Worm (Caenorhabditis elegans) whole organism, young adult: ENCODE data around the gene B0244.17.

ENCODE experiments used
- C06A6.2 ChIP-seq: fragments of 200-800 bp; sonication (Bioruptor generic); conservative IDR thresholded peaks from 2 replicates; pipeline ENCODE4 v1.3.6; 2022; ENCODE audit warnings: missing genetic modification characterization, missing compliant biosample characterization
- D2030.7 ChIP-seq: fragments of 200-800 bp; sonication (Bioruptor generic); IDR thresholded peaks from 2 replicates; pipeline ENCODE4 v1.3.6; 2022; ENCODE audit warnings: missing genetic modification reagents, missing genetic modification characterization, missing compliant biosample characterization
- F22D6.2 ChIP-seq: sonication (generic microtip); optimal IDR thresholded peaks from 2 replicates; lab custom pipeline; 2016; ENCODE audit warnings: mild to moderate bottlenecking, missing genetic modification characterization, missing compliant biosample characterization
- F23B12.7 ChIP-seq: sonication (generic microtip); optimal IDR thresholded peaks from 2 replicates; lab custom pipeline; 2017; ENCODE audit warnings: missing genetic modification characterization, mild to moderate bottlenecking, missing compliant biosample characterization, antibody characterized with exemption, moderate library complexity; ENCODE audit not compliant: insufficient read depth
- F57A8.1 ChIP-seq: fragments of 200-800 bp; sonication (Bioruptor generic); optimal IDR thresholded peaks from 2 replicates; lab custom pipeline; 2018; ENCODE audit warnings: mild to moderate bottlenecking, missing genetic modification characterization, moderate library complexity, missing compliant biosample characterization
- F57C9.4 ChIP-seq: sonication (generic microtip); optimal IDR thresholded peaks from 2 replicates; lab custom pipeline; 2017; ENCODE audit warnings: mild to moderate bottlenecking, missing genetic modification characterization, missing compliant biosample characterization
- T07F8.4 ChIP-seq: sonication (generic microtip); optimal IDR thresholded peaks from 2 replicates; lab custom pipeline; 2016; ENCODE audit warnings: mild to moderate bottlenecking, missing genetic modification characterization, moderate library complexity, missing compliant biosample characterization
- Y53F4B.3 ChIP-seq: fragments of 200-800 bp; sonication (Bioruptor generic); IDR thresholded peaks from 2 replicates; pipeline ENCODE4 v1.3.6; 2022; ENCODE audit warnings: missing genetic modification reagents, missing genetic modification characterization, missing compliant biosample characterization
- Y67H2A.10 ChIP-seq: fragments of 200-800 bp; sonication (Bioruptor generic); conservative IDR thresholded peaks from 2 replicates; pipeline ENCODE4 v1.3.6; 2022; ENCODE audit warnings: missing genetic modification reagents, missing genetic modification characterization, missing compliant biosample characterization
- Y79H2A.3 ChIP-seq: fragments of 200-800 bp; sonication (Bioruptor generic); conservative IDR thresholded peaks from 2 replicates; pipeline ENCODE4 v1.3.6; 2022; ENCODE audit warnings: missing genetic modification reagents, missing genetic modification characterization, missing compliant biosample characterization
- Y95B8A.8 ChIP-seq: fragments of 200-800 bp; sonication (Bioruptor generic); IDR thresholded peaks from 2 replicates; pipeline ENCODE4 v1.3.6; 2022; ENCODE audit warnings: missing genetic modification reagents, missing genetic modification characterization, missing compliant biosample characterization
- ZK185.1 ChIP-seq: sonication (generic microtip); optimal IDR thresholded peaks from 2 replicates; lab custom pipeline; 2016; ENCODE audit warnings: mild to moderate bottlenecking, missing genetic modification characterization, missing compliant biosample characterization; ENCODE audit not compliant: poor library complexity, severe bottlenecking
- akir-1 ChIP-seq: fragments of 200-800 bp; sonication (Bioruptor generic); optimal IDR thresholded peaks from 2 replicates; lab custom pipeline; 2018; ENCODE audit warnings: mild to moderate bottlenecking, missing genetic modification characterization, moderate library complexity, missing compliant biosample characterization
- ama-1 ChIP-seq, 3 experiments: fragments of 150-350 bp in 1 of 3; sonication (generic microtip) in 2 of 3; optimal IDR thresholded peaks; 2 replicates each; lab custom pipeline; 2014 to 2018; ENCODE audit warnings: missing biosample characterization in 2 of 3, missing genetic modification characterization in 2 of 3, missing genetic modification reagents in 2 of 3
- aptf-2 ChIP-seq: fragments of 200-800 bp; sonication (Bioruptor generic); conservative IDR thresholded peaks from 2 replicates; pipeline ENCODE4 v1.3.6; 2022; ENCODE audit warnings: missing genetic modification reagents, missing genetic modification characterization, missing compliant biosample characterization
- aptf-3 ChIP-seq: fragments of 200-800 bp; sonication (Bioruptor generic); IDR thresholded peaks from 2 replicates; pipeline ENCODE4 v1.3.6; 2022; ENCODE audit warnings: missing genetic modification characterization, missing compliant biosample characterization
- atf-7 ChIP-seq: sonication (generic microtip); optimal IDR thresholded peaks from 2 replicates; lab custom pipeline; 2017; ENCODE audit warnings: mild to moderate bottlenecking, missing genetic modification characterization, missing compliant biosample characterization
- bed-1 ChIP-seq: fragments of 200-800 bp; sonication (Bioruptor generic); IDR thresholded peaks from 2 replicates; pipeline ENCODE4 v1.3.6; 2022; ENCODE audit warnings: missing genetic modification reagents, missing genetic modification characterization, missing compliant biosample characterization
- ceh-100 ChIP-seq: fragments of 200-800 bp; sonication (Bioruptor generic); IDR thresholded peaks from 2 replicates; pipeline ENCODE4 v1.3.6; 2022; ENCODE audit warnings: missing genetic modification reagents, missing genetic modification characterization, missing compliant biosample characterization
- ceh-27 ChIP-seq: fragments of 200-800 bp; sonication (Bioruptor generic); optimal IDR thresholded peaks from 2 replicates; lab custom pipeline; 2018; ENCODE audit warnings: mild to moderate bottlenecking, missing genetic modification characterization, moderate library complexity, missing compliant biosample characterization
- ceh-40 ChIP-seq: fragments of 200-800 bp; sonication (Bioruptor generic); IDR thresholded peaks from 2 replicates; pipeline ENCODE4 v1.3.6; 2022; ENCODE audit warnings: missing genetic modification characterization, missing compliant biosample characterization
- ceh-58 ChIP-seq: fragments of 200-800 bp; sonication (Bioruptor generic); IDR thresholded peaks from 2 replicates; pipeline ENCODE4 v1.3.6; 2022; ENCODE audit warnings: missing genetic modification characterization, missing compliant biosample characterization
- dox-1 ChIP-seq: fragments of 200-800 bp; sonication (Bioruptor generic); IDR thresholded peaks from 2 replicates; pipeline ENCODE4 v1.3.6; 2022; ENCODE audit warnings: missing genetic modification reagents, missing genetic modification characterization, missing compliant biosample characterization
- dpl-1 ChIP-seq: fragments of 150-350 bp; optimal IDR thresholded peaks from 2 replicates; lab custom pipeline; 2014; ENCODE audit warnings: missing biosample characterization, missing genetic modification reagents, missing genetic modification characterization
- efl-1 ChIP-seq: fragments of 150-350 bp; optimal IDR thresholded peaks from 2 replicates; lab custom pipeline; 2014; ENCODE audit warnings: missing biosample characterization, missing genetic modification reagents, missing genetic modification characterization
- egrh-3 ChIP-seq: fragments of 200-800 bp; sonication (Bioruptor generic); IDR thresholded peaks from 2 replicates; pipeline ENCODE4 v1.3.6; 2022; ENCODE audit warnings: missing genetic modification reagents, missing genetic modification characterization, missing compliant biosample characterization
- ekl-4 ChIP-seq: fragments of 200-800 bp; sonication (Bioruptor generic); IDR thresholded peaks from 2 replicates; pipeline ENCODE4 v1.3.6; 2022; ENCODE audit warnings: missing genetic modification reagents, missing genetic modification characterization, missing compliant biosample characterization
- ets-4 ChIP-seq: fragments of 200-800 bp; sonication (Bioruptor generic); optimal IDR thresholded peaks from 2 replicates; lab custom pipeline; 2018; ENCODE audit warnings: mild to moderate bottlenecking, missing genetic modification characterization, missing compliant biosample characterization
- lin-35 ChIP-seq, 3 experiments: fragments of 150-350 bp in 2 of 3; sonication (generic microtip) in 1 of 3; optimal IDR thresholded peaks; 2 replicates each; lab custom pipeline; 2014 to 2018; ENCODE audit warnings: missing biosample characterization in 3 of 3, missing genetic modification characterization in 3 of 3, missing genetic modification reagents in 3 of 3
- lin-40 ChIP-seq: sonication (generic microtip); optimal IDR thresholded peaks from 2 replicates; lab custom pipeline; 2016; ENCODE audit warnings: missing genetic modification characterization, mild to moderate bottlenecking, missing compliant biosample characterization, missing genotype, missing genetic modification reagents
- lin-54 ChIP-seq: fragments of 200-800 bp; sonication (Bioruptor generic); optimal IDR thresholded peaks from 2 replicates; lab custom pipeline; 2018; ENCODE audit warnings: mild to moderate bottlenecking, missing genetic modification characterization, missing compliant biosample characterization
- lir-1 ChIP-seq: fragments of 200-800 bp; sonication (Bioruptor generic); conservative IDR thresholded peaks from 2 replicates; pipeline ENCODE4 v1.3.6; 2022; ENCODE audit warnings: missing genetic modification reagents, missing genetic modification characterization, missing compliant biosample characterization
- lsy-27 ChIP-seq: sonication (generic microtip); optimal IDR thresholded peaks from 2 replicates; lab custom pipeline; 2017; ENCODE audit warnings: missing genetic modification characterization, mild to moderate bottlenecking, missing compliant biosample characterization, antibody characterized with exemption, missing genotype, borderline replicate concordance; ENCODE audit not compliant: insufficient read depth
- madf-10 ChIP-seq: sonication (generic microtip); optimal IDR thresholded peaks from 2 replicates; lab custom pipeline; 2016; ENCODE audit warnings: mild to moderate bottlenecking, missing genetic modification characterization, missing compliant biosample characterization
- madf-3 ChIP-seq: fragments of 200-800 bp; sonication (Bioruptor generic); IDR thresholded peaks from 2 replicates; pipeline ENCODE4 v1.3.6; 2022; ENCODE audit warnings: missing genetic modification reagents, missing genetic modification characterization, missing compliant biosample characterization
- madf-6 ChIP-seq: fragments of 200-800 bp; sonication (Bioruptor generic); IDR thresholded peaks from 2 replicates; pipeline ENCODE4 v1.3.6; 2022; ENCODE audit warnings: missing genetic modification reagents, missing genetic modification characterization, missing compliant biosample characterization
- mcd-1 ChIP-seq: fragments of 200-800 bp; sonication (Bioruptor generic); IDR thresholded peaks from 2 replicates; pipeline ENCODE4 v1.3.6; 2022; ENCODE audit warnings: missing genetic modification reagents, missing genetic modification characterization, missing compliant biosample characterization
- mxl-1 ChIP-seq: sonication (generic microtip); optimal IDR thresholded peaks from 2 replicates; lab custom pipeline; 2016; ENCODE audit warnings: missing genetic modification characterization, missing compliant biosample characterization
- nfyb-1 ChIP-seq: fragments of 200-800 bp; sonication (Bioruptor generic); IDR thresholded peaks from 2 replicates; pipeline ENCODE4 v1.3.6; 2022; ENCODE audit warnings: missing genetic modification reagents, missing genetic modification characterization, missing compliant biosample characterization
- rcor-1 ChIP-seq: fragments of 200-800 bp; sonication (Bioruptor generic); IDR thresholded peaks from 2 replicates; pipeline ENCODE4 v1.3.6; 2022; ENCODE audit warnings: missing genetic modification reagents, missing genetic modification characterization, missing compliant biosample characterization
- snpc-4 ChIP-seq, 5 experiments: fragments of 150-350 bp in 1 of 5; sonication (generic microtip) in 4 of 5; optimal IDR thresholded peaks; 2 replicates each; lab custom pipeline; 2014 to 2018; ENCODE audit warnings: missing genetic modification characterization in 5 of 5, missing biosample characterization in 3 of 5, antibody characterized with exemption in 2 of 5, mild to moderate bottlenecking in 2 of 5, missing compliant biosample characterization in 2 of 5, missing genotype in 2 of 5, moderate library complexity in 2 of 5, missing genetic modification reagents in 1 of 5
- sptf-2 ChIP-seq: fragments of 200-800 bp; sonication (Bioruptor generic); optimal IDR thresholded peaks from 2 replicates; lab custom pipeline; 2018; ENCODE audit warnings: mild to moderate bottlenecking, missing genetic modification characterization, missing compliant biosample characterization
- tbx-9 ChIP-seq: sonication (generic microtip); optimal IDR thresholded peaks from 2 replicates; lab custom pipeline; 2016; ENCODE audit warnings: borderline replicate concordance, missing genetic modification characterization, inconsistent platforms, missing compliant biosample characterization
- unc-130 ChIP-seq: sonication (generic microtip); optimal IDR thresholded peaks from 2 replicates; lab custom pipeline; 2016; ENCODE audit warnings: missing genetic modification reagents, missing genetic modification characterization, missing compliant biosample characterization
- unc-62 ChIP-seq: fragments of 150-350 bp; optimal IDR thresholded peaks from 2 replicates; lab custom pipeline; 2014; ENCODE audit warnings: missing biosample characterization, missing genetic modification reagents, missing genetic modification characterization
- ztf-18 ChIP-seq: sonication (generic microtip); optimal IDR thresholded peaks from 2 replicates; lab custom pipeline; 2016; ENCODE audit warnings: missing genotype, mild to moderate bottlenecking, missing genetic modification characterization, missing compliant biosample characterization
- ztf-25 ChIP-seq: fragments of 200-800 bp; sonication (Bioruptor generic); IDR thresholded peaks from 2 replicates; pipeline ENCODE4 v1.3.6; 2022; ENCODE audit warnings: missing genetic modification reagents, missing genetic modification characterization, missing compliant biosample characterization

B0244.17 gene

DNA sequence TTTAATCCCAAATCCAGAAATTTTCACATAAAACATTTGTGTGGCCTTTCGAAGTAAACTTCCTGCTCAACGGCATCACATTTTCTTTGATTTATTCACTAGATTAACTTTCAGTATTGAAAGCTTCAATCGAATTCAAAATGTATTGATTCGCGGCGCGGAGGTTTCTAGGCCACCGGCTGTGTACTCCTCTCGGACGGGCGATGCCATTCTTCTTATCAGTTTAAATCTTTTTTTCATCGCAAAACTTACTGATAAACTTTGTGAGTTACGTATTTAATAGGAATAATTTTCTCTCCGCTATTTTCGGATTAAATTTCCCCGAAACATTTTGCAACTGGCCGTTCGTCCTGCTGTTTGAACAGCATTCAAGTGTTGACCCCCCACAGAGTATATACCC lies 11.1 kb upstream of the B0244.17 start (continued):
- TF ChIP-seq F23B12.7 (no peak), madf-3 (GFP tag; lab: Robert Waterston, UW) (0 out of 2 replicates have a peak, but pooled peaks have one; percentile 43), lsy-27 (tag; lab: Kevin White, UChicago) (no peak), lir-1 (GFP tag; lab: Robert Waterston, UW) (0 out of 2 replicates have a peak, but pooled peaks have one; percentile 29), lin-54 (peak; percentile 77), nfyb-1 (GFP tag; lab: Robert Waterston, UW) (peak; percentile 62; the same call in 1 of the 2 replicates), aptf-2 (no peak; the same call in 1 of the 2 replicates), sptf-2 (GFP tag; lab: Kevin White, UChicago) (no peak), ceh-100 (GFP tag; lab: Robert Waterston, UW) (no peak), ama-1 (optimal IDR thresholded peaks at IDR 0.05; lab: Kevin White, UChicago) (no peak), ama-1 (GFP tag; optimal IDR thresholded peaks at IDR 0.05; lab: Kevin White, UChicago) (no peak), C06A6.2 (no peak), aptf-3 (GFP tag; lab: Robert Waterston, UW) (no peak), bed-1 (no peak), Y67H2A.10 (peak; percentile 62; the same call in 1 of the 2 replicates), Y79H2A.3 (GFP tag; lab: Robert Waterston, UW) (no peak), D2030.7 (GFP tag; lab: Robert Waterston, UW) (no peak), tbx-9 (tag; lab: Kevin White, UChicago) (no peak), ceh-27 (peak; percentile 73), madf-10 (peak; percentile 27), efl-1 (peak; percentile 7), ets-4 (GFP tag; lab: Kevin White, UChicago) (no peak), lin-40 (tag; lab: Kevin White, UChicago) (peak; percentile 61), ekl-4 (GFP tag; lab: Robert Waterston, UW) (peak; percentile 37; the same call in 1 of the 2 replicates), F57A8.1 (no peak), akir-1 (GFP tag; lab: Kevin White, UChicago) (peak; percentile 69), lin-35 (GFP tag; optimal IDR thresholded peaks at IDR 0.05; lab: Kevin White, UChicago) (peak in 1 of 3 experiments; percentile 75), rcor-1 (GFP tag; lab: Robert Waterston, UW) (no peak), atf-7 (no peak), mxl-1 (tag; lab: Kevin White, UChicago) (no peak), F22D6.2 (tag; lab: Kevin White, UChicago) (peak; percentile 25), Y95B8A.8 (GFP tag; lab: Robert Waterston, UW) (no peak), ZK185.1 (peak; percentile 96), F57C9.4 (tag; lab: Kevin White, UChicago) (no peak), unc-130 (GFP tag; lab: Kevin White, UChicago) (peak; percentile 45), egrh-3 (no peak), Y53F4B.3 (GFP tag; lab: Robert Waterston, UW) (no peak), ztf-25 (GFP tag; lab: Robert Waterston, UW) (no peak), ceh-58 (GFP tag; lab: Robert Waterston, UW) (no peak), mcd-1 (GFP tag; lab: Robert Waterston, UW) (peak; percentile 68), dox-1 (GFP tag; lab: Robert Waterston, UW) (peak; percentile 68), snpc-4 (GFP tag; optimal IDR thresholded peaks at IDR 0.05; lab: Kevin White, UChicago) (no peak), snpc-4 (tag; optimal IDR thresholded peaks at IDR 0.05; lab: Kevin White, UChicago) (peak in 3 of 4 experiments; percentile 40 to 42 (median 42)), ceh-40 (GFP tag; lab: Robert Waterston, UW) (no peak), ztf-18 (peak; percentile 12), dpl-1 (GFP tag; lab: Kevin White, UChicago) (no peak), madf-6 (peak; percentile 61; the same call in 1 of the 2 replicates), T07F8.4 (tag; lab: Kevin White, UChicago) (no peak), unc-62 (GFP tag; lab: Kevin White, UChicago) (no peak)
